Worm (Caenorhabditis elegans): ENCODE measurements around the gene oac-52.

ce11 chrIV:4356879-4357278 lies 10.5 kb upstream of the oac-52 start, which contains the start of gene W03B1.9:
- TF ChIP-seq dao-5 (tag; optimal IDR thresholded peaks at IDR 0.05) (no peak), him-1 (tag; optimal IDR thresholded peaks at IDR 0.05) (no peak), W03F9.2 (tag; optimal IDR thresholded peaks at IDR 0.05) (no peak)
